Fruit fly (Drosophila melanogaster): ENCODE measurements around the gene Obp22a.
A peak's percentile ranks its signal among the peaks of the same experiment; 100 is the strongest.

The Obp22a gene

dm6 chr2L:1980708-1981339, 11.1 kb downstream of the Obp22a start, which contains the start of the genes CG15356 and CG15362 (continued):
- TF ChIP-seq CG6254 (GFP tag; optimal IDR thresholded peaks at IDR 0.05) = no peak
- peak; percentile 62 for TF ChIP-seq bcd (GFP tag; optimal IDR thresholded peaks at IDR 0.05)
- TF ChIP-seq CG1603 (tag; optimal IDR thresholded peaks at IDR 0.05) = peak; percentile 71
- peak; percentile 61 for TF ChIP-seq CG12391 (tag; optimal IDR thresholded peaks at IDR 0.05)
- TF ChIP-seq wor (GFP tag; IDR thresholded peaks at IDR 0.05) = no peak
- TF ChIP-seq CG9727 (GFP tag; optimal IDR thresholded peaks at IDR 0.05) = peak; percentile 50
- 0 out of 3 replicates have a peak, but pooled peaks have one; percentile 20 for TF ChIP-seq CG11695 (GFP tag; IDR thresholded peaks at IDR 0.05)
- no peak for TF ChIP-seq nerfin-1 (tag; optimal IDR thresholded peaks at IDR 0.05)
- peak; percentile 89 for TF ChIP-seq Ets65A (GFP tag)
- peak in 1 of 2 experiments; percentile 27 for TF ChIP-seq Pdp1 (GFP tag; optimal IDR thresholded peaks at IDR 0.05)
- peak; percentile 59; the same call in 1 of the 3 replicates for TF ChIP-seq jigr1 (GFP tag; IDR thresholded peaks at IDR 0.05)
- TF ChIP-seq otp (GFP tag; IDR thresholded peaks at IDR 0.05) = 0 out of 3 replicates have a peak, but pooled peaks have one; percentile 29
- no peak for TF ChIP-seq Trl (optimal IDR thresholded peaks at IDR 0.05)
- no peak for TF ChIP-seq Trl (GFP tag; optimal IDR thresholded peaks at IDR 0.05)
- peak; percentile 38; the same call in 1 of the 2 replicates for TF ChIP-seq CG6272 (GFP tag; IDR thresholded peaks at IDR 0.05)
- peak; percentile 62 for TF ChIP-seq Dek (tag; optimal IDR thresholded peaks at IDR 0.05)
- peak; percentile 75 for TF ChIP-seq Abd-B (GFP tag; optimal IDR thresholded peaks at IDR 0.05)
- no peak for TF ChIP-seq CG7745 (tag; optimal IDR thresholded peaks at IDR 0.05)
- TF ChIP-seq CG1233 (GFP tag; optimal IDR thresholded peaks at IDR 0.05) = peak; percentile 19
- no peak for TF ChIP-seq CG30431 (GFP tag; optimal IDR thresholded peaks at IDR 0.05)
- no peak for TF ChIP-seq sens-2 (GFP tag; IDR thresholded peaks at IDR 0.05)
- TF ChIP-seq CG12236 (GFP tag; optimal IDR thresholded peaks at IDR 0.05) = no peak
- TF ChIP-seq CG15696 (tag; optimal IDR thresholded peaks at IDR 0.05) = no peak
- no peak for TF ChIP-seq gcm (GFP tag; optimal IDR thresholded peaks at IDR 0.05)
- peak in 1 of 3 experiments; percentile 16 for TF ChIP-seq lola (GFP tag; optimal IDR thresholded peaks at IDR 0.05)
- TF ChIP-seq Atf3 (GFP tag; optimal IDR thresholded peaks at IDR 0.05) = no peak
- peak; percentile 22 for TF ChIP-seq Hmx (GFP tag; optimal IDR thresholded peaks at IDR 0.05)
- peak; percentile 43 for TF ChIP-seq zfh2 (GFP tag; optimal IDR thresholded peaks at IDR 0.05)
- TF ChIP-seq CG17568 (GFP tag; optimal IDR thresholded peaks at IDR 0.05) = no peak
- TF ChIP-seq HLH4C (GFP tag; IDR thresholded peaks at IDR 0.05; ENCODE audit: partially characterized antibody) = peak; percentile 98
- peak; percentile 51 for TF ChIP-seq CG2120 (GFP tag; optimal IDR thresholded peaks at IDR 0.05)
- TF ChIP-seq az2 (GFP tag; optimal IDR thresholded peaks at IDR 0.05) = peak; percentile 16
- TF ChIP-seq CG17802 (tag; optimal IDR thresholded peaks at IDR 0.05) = no peak
- peak; percentile 43 for TF ChIP-seq lbe (GFP tag; optimal IDR thresholded peaks at IDR 0.05)
- TF ChIP-seq CoRest (tag; optimal IDR thresholded peaks at IDR 0.05) = peak; percentile 46
- TF ChIP-seq slbo (GFP tag; IDR thresholded peaks at IDR 0.05) = peak; percentile 63
- no peak for TF ChIP-seq Mes4 (GFP tag; optimal IDR thresholded peaks at IDR 0.05)
- TF ChIP-seq Sin3A (optimal IDR thresholded peaks at IDR 0.05) = peak; percentile 67
- TF ChIP-seq CG17612 (GFP tag; IDR thresholded peaks at IDR 0.05) = no peak
- TF ChIP-seq CG10979 (tag; optimal IDR thresholded peaks at IDR 0.05) = peak; percentile 17
- TF ChIP-seq CG9817 (tag; optimal IDR thresholded peaks at IDR 0.05) = peak; percentile 26
- TF ChIP-seq vnd (GFP tag; IDR thresholded peaks at IDR 0.05; ENCODE audit: partially characterized antibody) = peak; percentile 99
- peak; percentile 49 for TF ChIP-seq grau (tag; optimal IDR thresholded peaks at IDR 0.05)
- TF ChIP-seq CG6689 (GFP tag; IDR thresholded peaks at IDR 0.05) = 0 out of 2 replicates have a peak, but pooled peaks have one; percentile 18
- TF ChIP-seq mld (GFP tag; IDR thresholded peaks at IDR 0.05; ENCODE audit: partially characterized antibody) = peak; percentile 98
- TF ChIP-seq Aef1 (GFP tag; IDR thresholded peaks at IDR 0.05) = peak; percentile 29; the same call in 1 of the 3 replicates
- TF ChIP-seq unc-4 (GFP tag; IDR thresholded peaks at IDR 0.05; ENCODE audit: partially characterized antibody) = peak; percentile 99
- TF ChIP-seq CG10209 (GFP tag; optimal IDR thresholded peaks at IDR 0.05) = peak; percentile 29
- peak; percentile 81 for TF ChIP-seq sens (GFP tag)

Measured in whole organism, embryonic.